Worm (Caenorhabditis elegans) whole organism, L2 larva: ENCODE results near the gene syg-1.

Source experiments
- blmp-1 ChIP-seq: sonication (generic microtip); optimal IDR thresholded peaks from 2 replicates; lab custom pipeline; 2017; ENCODE audit warnings: missing genetic modification characterization, mild to moderate bottlenecking, missing compliant biosample characterization, antibody characterized with exemption, moderate library complexity; ENCODE audit not compliant: insufficient read depth
- elt-3 ChIP-seq: sonication (generic microtip); optimal IDR thresholded peaks from 2 replicates; lab custom pipeline; 2017; ENCODE audit warnings: missing biosample characterization, missing genetic modification characterization
- fos-1 ChIP-seq: fragments of 150-350 bp; optimal IDR thresholded peaks from 2 replicates; lab custom pipeline; 2014; ENCODE audit warnings: missing biosample characterization, missing genetic modification characterization
- mab-5 ChIP-seq: fragments of 150-350 bp; optimal IDR thresholded peaks from 2 replicates; lab custom pipeline; 2014; ENCODE audit warnings: missing biosample characterization, missing genetic modification characterization
- nhr-23 ChIP-seq: fragments of 150-350 bp; optimal IDR thresholded peaks from 2 replicates; lab custom pipeline; 2014; ENCODE audit warnings: missing biosample characterization, missing genetic modification reagents, missing genetic modification characterization
- nhr-6 ChIP-seq: fragments of 150-350 bp; optimal IDR thresholded peaks from 2 replicates; lab custom pipeline; 2014; ENCODE audit warnings: missing biosample characterization, missing genetic modification characterization
- skn-1 ChIP-seq: sonication (generic microtip); optimal IDR thresholded peaks from 2 replicates; lab custom pipeline; 2017; ENCODE audit warnings: missing biosample characterization, missing genetic modification characterization
- unc-62 ChIP-seq: fragments of 150-350 bp; optimal IDR thresholded peaks from 2 replicates; lab custom pipeline; 2014; ENCODE audit warnings: missing biosample characterization, missing genetic modification reagents, missing genetic modification characterization
- zag-1 ChIP-seq: fragments of 150-350 bp; optimal IDR thresholded peaks from 2 replicates; lab custom pipeline; 2014; ENCODE audit warnings: missing biosample characterization, missing genetic modification characterization

DNA sequence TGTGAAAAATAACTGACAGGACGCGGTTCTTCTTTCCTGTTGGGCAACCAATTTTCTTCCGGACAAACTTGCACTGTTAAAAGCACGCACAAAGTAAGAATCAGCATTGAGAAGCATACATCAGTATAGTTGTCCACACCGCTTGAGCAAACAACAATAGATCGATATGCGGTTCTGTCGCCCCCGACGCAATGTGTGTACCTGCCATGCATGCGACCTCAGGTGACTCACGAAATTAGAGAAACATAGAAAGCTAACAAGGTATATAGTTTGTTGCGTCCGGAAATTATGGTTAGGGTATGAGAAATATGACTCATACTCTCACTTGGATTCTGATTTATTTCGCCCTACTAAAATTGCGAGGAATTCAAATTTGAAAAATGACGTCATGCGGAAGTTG, 32.5 kb downstream of the syg-1 start, which contains the start of gene K02E10.6:
- TF ChIP-seq elt-3, result no peak
- no peak for TF ChIP-seq nhr-6 (tag; lab: Kevin White, UChicago)
- no peak for TF ChIP-seq skn-1
- no peak for TF ChIP-seq nhr-23 (tag; lab: Kevin White, UChicago)
- no peak for TF ChIP-seq zag-1 (tag; lab: Kevin White, UChicago)
- no peak for TF ChIP-seq unc-62 (GFP tag; lab: Kevin White, UChicago)
- peak; percentile 24 for TF ChIP-seq fos-1 (tag; lab: Kevin White, UChicago)
- no peak for TF ChIP-seq blmp-1
- TF ChIP-seq mab-5, result no peak
